Worm (Caenorhabditis elegans): ENCODE results near the gene K02E11.5.

ce11 chrV:14296499-14296898, 44.4 kb downstream of the K02E11.5 start, which contains the start of gene F14D7.3:
- TF ChIP-seq ceh-9 (tag; optimal IDR thresholded peaks at IDR 0.05) = no peak
- no peak for TF ChIP-seq zag-1 (tag; optimal IDR thresholded peaks at IDR 0.05)
- no peak for TF ChIP-seq nhr-76 (tag; optimal IDR thresholded peaks at IDR 0.05)
- TF ChIP-seq elt-1 (tag; optimal IDR thresholded peaks at IDR 0.05) = no peak
- no peak for TF ChIP-seq elt-2 (tag; optimal IDR thresholded peaks at IDR 0.05)
- TF ChIP-seq pha-4 (tag; optimal IDR thresholded peaks at IDR 0.05) = no peak
- no peak for TF ChIP-seq skn-1 (tag; optimal IDR thresholded peaks at IDR 0.05)
- TF ChIP-seq ama-1 (optimal IDR thresholded peaks at IDR 0.05) = no peak
- no peak for TF ChIP-seq elt-3 (tag; optimal IDR thresholded peaks at IDR 0.05)
